Fruit fly (Drosophila melanogaster) whole organism, embryonic: ENCODE data around the gene CG43163.

Experiments used
- CG11247 ChIP-seq: fragments of 200-800 bp; sonication (Bioruptor generic); IDR thresholded peaks from 2 replicates; pipeline ENCODE4 v1.3.6; 2022; ENCODE audit warnings: missing biosample characterization, missing genetic modification characterization
- CG12219 ChIP-seq: fragments of 200-800 bp; sonication (Bioruptor generic); optimal IDR thresholded peaks from 3 replicates; lab custom pipeline; 2018; ENCODE audit warnings: missing biosample characterization, mild to moderate bottlenecking, missing genetic modification characterization
- CG17186 ChIP-seq: fragments of 200-800 bp; sonication (Bioruptor generic); optimal IDR thresholded peaks from 3 replicates; lab custom pipeline; 2017; ENCODE audit warnings: missing biosample characterization, missing genetic modification reagents, missing genetic modification characterization
- CG17328 ChIP-seq: fragments of 200-800 bp; sonication (Bioruptor generic); IDR thresholded peaks from 2 replicates; pipeline ENCODE4 v1.3.6; 2022; ENCODE audit warnings: missing biosample characterization, missing genetic modification characterization
- CG17359 ChIP-seq: fragments of 200-800 bp; sonication (Bioruptor generic); optimal IDR thresholded peaks from 3 replicates; lab custom pipeline; 2018; ENCODE audit warnings: missing biosample characterization, mild to moderate bottlenecking, missing genetic modification characterization, moderate library complexity
- CG2129 ChIP-seq: fragments of 200-800 bp; sonication (Bioruptor generic); IDR thresholded peaks from 2 replicates; pipeline ENCODE4 v1.3.6; 2022; ENCODE audit warnings: missing biosample characterization, missing genetic modification characterization; ENCODE audit not compliant: partially characterized antibody
- CG2199 ChIP-seq: fragments of 200-800 bp; sonication (Bioruptor generic); IDR thresholded peaks from 3 replicates; pipeline ENCODE4 v1.3.6; 2022; ENCODE audit warnings: missing biosample characterization, missing genetic modification characterization
- CG34376 ChIP-seq: fragments of 200-800 bp; sonication (Bioruptor generic); optimal IDR thresholded peaks from 2 replicates; lab custom pipeline; 2018; ENCODE audit warnings: missing biosample characterization, mild to moderate bottlenecking, missing genetic modification characterization
- CG3995 ChIP-seq: fragments of 200-800 bp; sonication (Bioruptor generic); optimal IDR thresholded peaks from 3 replicates; lab custom pipeline; 2016; ENCODE audit warnings: missing biosample characterization, missing genetic modification characterization
- CG4404 ChIP-seq: fragments of 200-800 bp; sonication (Bioruptor generic); IDR thresholded peaks from 2 replicates; pipeline ENCODE4 v1.3.6; 2022; ENCODE audit warnings: missing biosample characterization, missing genetic modification characterization
- CG5953 ChIP-seq: fragments of 200-800 bp; sonication (Bioruptor generic); IDR thresholded peaks from 2 replicates; pipeline ENCODE4 v1.3.6; 2022; ENCODE audit warnings: missing biosample characterization, missing genetic modification characterization
- CG6175 ChIP-seq: fragments of 200-800 bp; sonication (Bioruptor generic); IDR thresholded peaks from 3 replicates; pipeline ENCODE4 v1.3.6; 2022; ENCODE audit warnings: missing biosample characterization, missing genetic modification characterization
- CG6654 ChIP-seq: fragments of 200-800 bp; sonication (Bioruptor generic); optimal IDR thresholded peaks from 2 replicates; lab custom pipeline; 2017; ENCODE audit warnings: missing biosample characterization, mild to moderate bottlenecking, missing genetic modification characterization
- CG6813 ChIP-seq: fragments of 200-800 bp; sonication (Bioruptor generic); optimal IDR thresholded peaks from 2 replicates; lab custom pipeline; 2017; ENCODE audit warnings: missing biosample characterization, missing genetic modification characterization, mild to moderate bottlenecking, moderate library complexity, missing genetic modification reagents
- CG7928 ChIP-seq: fragments of 200-800 bp; sonication (Bioruptor generic); optimal IDR thresholded peaks from 2 replicates; lab custom pipeline; 2017; ENCODE audit warnings: missing biosample characterization, mild to moderate bottlenecking, missing genetic modification characterization
- CG7987 ChIP-seq: fragments of 200-800 bp; sonication (Bioruptor generic); optimal IDR thresholded peaks from 2 replicates; lab custom pipeline; 2018; ENCODE audit warnings: missing biosample characterization, mild to moderate bottlenecking, missing genetic modification characterization, moderate library complexity
- CG8478 ChIP-seq: fragments of >200 bp; optimal IDR thresholded peaks from 2 replicates; lab custom pipeline; 2018
- CG9876 ChIP-seq: fragments of 200-800 bp; sonication (Bioruptor generic); optimal IDR thresholded peaks from 2 replicates; lab custom pipeline; 2016; ENCODE audit warnings: missing biosample characterization, missing genetic modification characterization
- Doc2 ChIP-seq: fragments of 200-800 bp; sonication (Bioruptor generic); IDR thresholded peaks from 2 replicates; pipeline ENCODE4 v1.3.6; 2022; ENCODE audit warnings: missing biosample characterization, missing genetic modification characterization
- GATAe ChIP-seq: fragments of 200-800 bp; sonication (Bioruptor generic); conservative IDR thresholded peaks from 2 replicates; pipeline ENCODE4 v1.3.6; 2022; ENCODE audit warnings: missing biosample characterization, missing genetic modification characterization
- Gsc ChIP-seq: fragments of 200-800 bp; sonication (Bioruptor generic); IDR thresholded peaks from 2 replicates; pipeline ENCODE4 v1.3.6; 2022; ENCODE audit warnings: missing biosample characterization, missing genetic modification characterization
- HmgZ ChIP-seq: fragments of 200-800 bp; sonication (Bioruptor generic); optimal IDR thresholded peaks from 2 replicates; lab custom pipeline; 2018; ENCODE audit warnings: missing biosample characterization, mild to moderate bottlenecking, missing genetic modification characterization
- Hmr ChIP-seq: fragments of 200-800 bp; sonication (Bioruptor generic); optimal IDR thresholded peaks from 3 replicates; lab custom pipeline; 2017; ENCODE audit warnings: mild to moderate bottlenecking, missing biosample characterization, missing genetic modification reagents, missing genetic modification characterization
- Hr3 ChIP-seq: fragments of 200-800 bp; sonication (Bioruptor generic); optimal IDR thresholded peaks from 3 replicates; lab custom pipeline; 2016; ENCODE audit warnings: missing biosample characterization, missing genetic modification characterization
- Hr39 ChIP-seq: fragments of >200 bp; optimal IDR thresholded peaks from 2 replicates; lab custom pipeline; 2017
- MBD-R2 ChIP-seq: fragments of 200-800 bp; sonication (Bioruptor generic); IDR thresholded peaks from 2 replicates; pipeline ENCODE4 v1.3.6; 2022; ENCODE audit warnings: missing biosample characterization, missing genetic modification characterization
- Mad ChIP-seq: fragments of 200-800 bp; sonication (Bioruptor generic); optimal IDR thresholded peaks from 2 replicates; lab custom pipeline; 2016; ENCODE audit warnings: missing biosample characterization, missing genetic modification characterization
- NC2β ChIP-seq: fragments of 200-800 bp; sonication (Bioruptor generic); optimal IDR thresholded peaks from 2 replicates; lab custom pipeline; 2016; ENCODE audit warnings: missing biosample characterization, missing genetic modification characterization
- Pdp1 ChIP-seq, 2 experiments: fragments of 200-800 bp; sonication (Bioruptor generic); optimal IDR thresholded peaks; 3 replicates each; lab custom pipeline; 2016; ENCODE audit warnings: missing biosample characterization in 2 of 2, missing genetic modification characterization in 2 of 2, mild to moderate bottlenecking in 1 of 2, moderate library complexity in 1 of 2
- Xrp1 ChIP-seq: fragments of 200-800 bp; sonication (Bioruptor generic); IDR thresholded peaks from 2 replicates; pipeline ENCODE4 v1.3.6; 2022; ENCODE audit warnings: missing biosample characterization, missing genetic modification characterization
- ab ChIP-seq: fragments of 200-800 bp; sonication (Bioruptor generic); optimal IDR thresholded peaks from 2 replicates; lab custom pipeline; 2016; ENCODE audit warnings: missing biosample characterization, missing genetic modification characterization
- chinmo ChIP-seq: fragments of 200-800 bp; sonication (Bioruptor generic); IDR thresholded peaks from 4 replicates; pipeline ENCODE4 v1.3.6; 2022; ENCODE audit warnings: missing biosample characterization, missing genetic modification characterization; ENCODE audit not compliant: partially characterized antibody
- disco-r ChIP-seq: fragments of 200-800 bp; sonication (Bioruptor generic); optimal IDR thresholded peaks from 2 replicates; lab custom pipeline; 2016; ENCODE audit warnings: missing biosample characterization, missing genetic modification characterization
- grn ChIP-seq: fragments of 200-800 bp; sonication (Bioruptor generic); optimal IDR thresholded peaks from 3 replicates; lab custom pipeline; 2017; ENCODE audit warnings: missing biosample characterization, missing genetic modification characterization
- gsb-n ChIP-seq: fragments of 200-800 bp; sonication (Bioruptor generic); optimal IDR thresholded peaks from 3 replicates; lab custom pipeline; 2018; ENCODE audit warnings: missing biosample characterization, mild to moderate bottlenecking, missing genetic modification characterization
- hb ChIP-seq: fragments of 200-800 bp; sonication (Bioruptor generic); IDR thresholded peaks from 3 replicates; pipeline ENCODE4 v1.3.6; 2022; ENCODE audit warnings: missing biosample characterization, missing genetic modification characterization; ENCODE audit not compliant: partially characterized antibody
- hkb ChIP-seq, 2 experiments: fragments of 200-800 bp in 1 of 2; fragments of >200 bp in 1 of 2; sonication (Bioruptor generic) in 1 of 2; IDR thresholded peaks in 1 of 2; optimal IDR thresholded peaks in 1 of 2; 2 replicates each; pipeline versions ENCODE4 v1.3.6 to Lab custom; 2017 to 2022; ENCODE audit warnings: missing biosample characterization in 1 of 2, missing genetic modification characterization in 1 of 2
- lbe ChIP-seq: fragments of 200-800 bp; sonication (Bioruptor generic); optimal IDR thresholded peaks from 2 replicates; lab custom pipeline; 2016; ENCODE audit warnings: missing biosample characterization, mild to moderate bottlenecking, missing genetic modification characterization
- nom ChIP-seq: fragments of 200-800 bp; sonication (Bioruptor generic); optimal IDR thresholded peaks from 2 replicates; lab custom pipeline; 2017; ENCODE audit warnings: missing biosample characterization, missing genetic modification characterization, mild to moderate bottlenecking, moderate library complexity, missing genetic modification reagents
- onecut ChIP-seq: fragments of 200-800 bp; sonication (Bioruptor generic); IDR thresholded peaks from 2 replicates; pipeline ENCODE4 v1.3.6; 2022; ENCODE audit warnings: missing biosample characterization, missing genetic modification characterization
- peb ChIP-seq: fragments of 200-800 bp; sonication (Bioruptor generic); IDR thresholded peaks from 2 replicates; pipeline ENCODE4 v1.3.6; 2022; ENCODE audit warnings: missing biosample characterization, missing genetic modification characterization
- row ChIP-seq: fragments of 200-800 bp; sonication (Bioruptor generic); IDR thresholded peaks from 3 replicates; pipeline ENCODE4 v1.3.6; 2022; ENCODE audit warnings: missing biosample characterization, missing genetic modification characterization
- scrt ChIP-seq: fragments of 200-800 bp; sonication (Bioruptor generic); optimal IDR thresholded peaks from 2 replicates; lab custom pipeline; 2018; ENCODE audit warnings: missing biosample characterization, mild to moderate bottlenecking, missing genetic modification characterization, moderate library complexity
- sens ChIP-seq: fragments of 200-800 bp; sonication (Bioruptor generic); peaks from one replicate; lab custom pipeline; 2016; ENCODE audit warnings: missing biosample characterization, missing genetic modification characterization
- shn ChIP-seq: fragments of 200-800 bp; sonication (Bioruptor generic); optimal IDR thresholded peaks from 3 replicates; lab custom pipeline; 2016; ENCODE audit warnings: missing biosample characterization, missing genetic modification characterization
- tap ChIP-seq: fragments of 200-800 bp; optimal IDR thresholded peaks from 3 replicates; lab custom pipeline; 2019; ENCODE audit warnings: missing biosample characterization, mild to moderate bottlenecking, missing genetic modification characterization, moderate library complexity
- trem ChIP-seq: fragments of 200-800 bp; optimal IDR thresholded peaks from 3 replicates; lab custom pipeline; 2019; ENCODE audit warnings: missing biosample characterization, mild to moderate bottlenecking, missing genetic modification characterization, moderate library complexity
- vvl ChIP-seq: fragments of 200-800 bp; sonication (Bioruptor generic); IDR thresholded peaks from 2 replicates; pipeline ENCODE4 v1.3.6; 2022; ENCODE audit warnings: missing biosample characterization, missing genetic modification characterization
- wek ChIP-seq: fragments of 200-800 bp; sonication (Bioruptor generic); optimal IDR thresholded peaks from 3 replicates; lab custom pipeline; 2018; ENCODE audit warnings: missing biosample characterization, mild to moderate bottlenecking, missing genetic modification characterization, moderate library complexity
- z ChIP-seq: fragments of 200-800 bp; sonication (Bioruptor generic); IDR thresholded peaks from 3 replicates; pipeline ENCODE4 v1.3.6; 2022; ENCODE audit warnings: missing biosample characterization, missing genetic modification characterization

CG43163 gene

dm6 chr3L:8529701-8530100 lies 22.8 kb upstream of the CG43163 start:
- TF ChIP-seq onecut (GFP tag; lab: Robert Waterston, UW) (no peak), CG9876 (GFP tag; lab: Kevin White, UChicago) (no peak), CG6813 (GFP tag; lab: Kevin White, UChicago) (no peak), ab (GFP tag; lab: Kevin White, UChicago) (no peak), CG12219 (GFP tag; lab: Kevin White, UChicago) (no peak), GATAe (no peak), hb (no peak), CG17359 (tag; lab: Kevin White, UChicago) (no peak), Mad (GFP tag; lab: Kevin White, UChicago) (no peak), peb (GFP tag; lab: Robert Waterston, UW) (no peak), Doc2 (GFP tag; lab: Robert Waterston, UW) (no peak), Hr39 (lab: Kevin White, UChicago) (no peak), Hr3 (GFP tag; lab: Kevin White, UChicago) (no peak), trem (tag; lab: Kevin White, UChicago) (no peak), HmgZ (tag; lab: Kevin White, UChicago) (no peak), z (no peak), grn (GFP tag; lab: Kevin White, UChicago) (peak; percentile 16), CG17186 (GFP tag; lab: Kevin White, UChicago) (no peak), CG4404 (GFP tag; lab: Robert Waterston, UW) (no peak), nom (GFP tag; lab: Kevin White, UChicago) (no peak), Pdp1 (GFP tag; optimal IDR thresholded peaks at IDR 0.05; lab: Kevin White, UChicago) (peak in 1 of 2 experiments; percentile 79), shn (no peak), wek (GFP tag; lab: Kevin White, UChicago) (no peak), CG2199 (GFP tag; lab: Robert Waterston, UW) (0 out of 3 replicates have a peak, but pooled peaks have one; percentile 52), row (GFP tag; lab: Robert Waterston, UW) (0 out of 3 replicates have a peak, but pooled peaks have one; percentile 9)

dm6 chr3L:8528546-8528945 lies 21.6 kb upstream of the CG43163 start:
- TF ChIP-seq CG6175 (GFP tag; lab: Robert Waterston, UW) (no peak), CG3995 (GFP tag; lab: Kevin White, UChicago) (no peak), scrt (no peak), CG2199 (GFP tag; lab: Robert Waterston, UW) (no peak), sens (GFP tag; lab: Kevin White, UChicago) (peak; percentile 74), vvl (peak; percentile 35; the same call in 1 of the 2 replicates), CG11247 (GFP tag; lab: Robert Waterston, UW) (0 out of 2 replicates have a peak, but pooled peaks have one; percentile 6), CG7987 (GFP tag; lab: Kevin White, UChicago) (no peak), MBD-R2 (no peak), CG8478 (lab: Kevin White, UChicago) (no peak), CG6654 (GFP tag; lab: Kevin White, UChicago) (no peak), Xrp1 (GFP tag; lab: Robert Waterston, UW) (0 out of 2 replicates have a peak, but pooled peaks have one; percentile 8), CG2129 (GFP tag; lab: Robert Waterston, UW) (no peak), Hmr (GFP tag; lab: Kevin White, UChicago) (no peak), CG17328 (GFP tag; lab: Robert Waterston, UW) (no peak), lbe (peak; percentile 3), CG7928 (no peak), NC2β (GFP tag; lab: Kevin White, UChicago) (no peak), chinmo (GFP tag; lab: Robert Waterston, UW) (peak; percentile 55; the same call in 1 of the 4 replicates), disco-r (GFP tag; lab: Kevin White, UChicago) (no peak), hkb (optimal IDR thresholded peaks at IDR 0.05; lab: Kevin White, UChicago) (no peak), hkb (GFP tag; IDR thresholded peaks at IDR 0.05; lab: Robert Waterston, UW) (no peak), Gsc (GFP tag; lab: Robert Waterston, UW) (no peak), gsb-n (no peak), CG34376 (GFP tag; lab: Kevin White, UChicago) (no peak), tap (tag; lab: Kevin White, UChicago) (no peak), CG5953 (GFP tag; lab: Robert Waterston, UW) (no peak)
